Fruit fly (Drosophila melanogaster) whole organism, prepupa: ENCODE results near the gene Eaat1.
A peak's percentile ranks its signal among the peaks of the same experiment; 100 is the strongest.

Experiments
- CG6163 ChIP-seq: fragments of 200-800 bp; sonication (Bioruptor generic); IDR thresholded peaks from 3 replicates; pipeline ENCODE4 v1.3.6; 2022; ENCODE audit warnings: missing biosample characterization, missing genetic modification characterization
- svp ChIP-seq: fragments of 200-800 bp; sonication (Bioruptor generic); peaks from one replicate; lab custom pipeline; 2016; ENCODE audit warnings: missing biosample characterization, missing genetic modification characterization

DNA sequence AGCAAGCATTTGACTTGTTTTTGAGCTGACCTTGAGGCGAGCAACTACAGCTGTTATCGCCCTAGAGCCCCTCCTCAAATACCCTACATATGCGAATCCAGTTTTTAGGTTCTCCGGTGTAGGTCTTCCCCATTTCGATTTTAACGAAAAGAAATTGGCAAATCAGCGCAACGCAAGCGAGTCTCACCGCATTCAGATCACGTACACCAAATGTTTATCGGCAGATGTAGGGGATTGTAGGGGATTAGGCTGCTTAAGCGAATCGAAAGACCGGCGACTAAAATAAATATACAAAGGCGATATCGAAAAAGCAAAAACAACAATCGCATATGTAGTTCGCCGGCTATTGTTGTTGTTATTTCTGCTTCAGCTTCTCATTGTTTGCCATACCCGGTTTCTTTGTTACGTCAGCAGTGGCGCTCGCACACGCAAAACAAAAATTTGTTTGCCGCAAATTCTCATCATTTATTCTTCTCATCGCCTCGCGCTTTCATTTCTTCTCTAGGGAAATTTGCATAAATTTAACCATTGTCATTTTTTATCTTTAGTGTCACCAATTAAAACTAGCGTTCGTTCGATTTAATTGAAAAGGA is 54.7 kb downstream of the Eaat1 start:
- TF ChIP-seq CG6163 (GFP tag; lab: Robert Waterston, UW), result peak; percentile 94
- TF ChIP-seq svp (GFP tag; lab: Kevin White, UChicago), result peak; percentile 97
